Worm (Caenorhabditis elegans): ENCODE measurements around the gene arrd-4.

ce11 chrII:9787395-9788152 is 50.5 kb downstream of the arrd-4 start, which contains the start of gene cyp-13A2:
- TF ChIP-seq pha-4 (tag; optimal IDR thresholded peaks at IDR 0.05): peak; percentile 6
- no peak for TF ChIP-seq Y56A3A.18 (GFP tag; IDR thresholded peaks at IDR 0.05)
- no peak for TF ChIP-seq sea-2 (GFP tag; IDR thresholded peaks at IDR 0.05)
- TF ChIP-seq nhr-90 (tag; optimal IDR thresholded peaks at IDR 0.05): no peak
- no peak for TF ChIP-seq ceh-91 (GFP tag; IDR thresholded peaks at IDR 0.05)
- TF ChIP-seq ama-1 (optimal IDR thresholded peaks at IDR 0.05): no peak
- TF ChIP-seq ama-1 (GFP tag; optimal IDR thresholded peaks at IDR 0.05): no peak
- TF ChIP-seq attf-5 (GFP tag; optimal IDR thresholded peaks at IDR 0.05): no peak
- TF ChIP-seq repo-1 (tag; optimal IDR thresholded peaks at IDR 0.05): no peak
- TF ChIP-seq bed-1 (GFP tag; IDR thresholded peaks at IDR 0.05): no peak
- TF ChIP-seq lin-54 (GFP tag; optimal IDR thresholded peaks at IDR 0.05): no peak
- no peak for TF ChIP-seq atf-7 (tag; optimal IDR thresholded peaks at IDR 0.05)
